Fruit fly (Drosophila melanogaster) whole organism, larva: ENCODE measurements around the gene Gyc88E.

ENCODE experiments used
- noc ChIP-seq: fragments of 200-800 bp; sonication (Bioruptor generic); optimal IDR thresholded peaks from 3 replicates; lab custom pipeline; 2019; ENCODE audit warnings: missing biosample characterization, mild to moderate bottlenecking, missing genetic modification characterization, moderate library complexity

The Gyc88E gene

DNA sequence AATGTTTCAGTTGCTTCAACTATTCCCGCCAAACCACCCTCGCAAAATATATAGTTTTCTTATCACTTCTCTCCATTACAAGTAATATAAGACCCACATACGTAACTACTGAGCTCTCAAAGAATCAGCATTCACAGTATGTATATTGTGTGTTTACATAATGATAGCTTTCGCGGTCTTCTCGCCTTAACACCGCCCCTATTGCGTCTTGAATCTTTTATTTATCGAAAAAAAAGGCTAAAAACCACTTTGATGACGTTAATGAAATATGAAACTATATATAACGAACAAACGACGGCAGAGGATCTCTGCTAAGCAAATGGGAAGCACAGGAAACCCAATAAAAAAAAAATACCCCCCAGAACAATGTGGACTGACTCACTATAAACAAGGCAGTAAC is 47.2 kb downstream of the Gyc88E start:
- no peak for TF ChIP-seq noc (tag; lab: Kevin White, UChicago)

DNA sequence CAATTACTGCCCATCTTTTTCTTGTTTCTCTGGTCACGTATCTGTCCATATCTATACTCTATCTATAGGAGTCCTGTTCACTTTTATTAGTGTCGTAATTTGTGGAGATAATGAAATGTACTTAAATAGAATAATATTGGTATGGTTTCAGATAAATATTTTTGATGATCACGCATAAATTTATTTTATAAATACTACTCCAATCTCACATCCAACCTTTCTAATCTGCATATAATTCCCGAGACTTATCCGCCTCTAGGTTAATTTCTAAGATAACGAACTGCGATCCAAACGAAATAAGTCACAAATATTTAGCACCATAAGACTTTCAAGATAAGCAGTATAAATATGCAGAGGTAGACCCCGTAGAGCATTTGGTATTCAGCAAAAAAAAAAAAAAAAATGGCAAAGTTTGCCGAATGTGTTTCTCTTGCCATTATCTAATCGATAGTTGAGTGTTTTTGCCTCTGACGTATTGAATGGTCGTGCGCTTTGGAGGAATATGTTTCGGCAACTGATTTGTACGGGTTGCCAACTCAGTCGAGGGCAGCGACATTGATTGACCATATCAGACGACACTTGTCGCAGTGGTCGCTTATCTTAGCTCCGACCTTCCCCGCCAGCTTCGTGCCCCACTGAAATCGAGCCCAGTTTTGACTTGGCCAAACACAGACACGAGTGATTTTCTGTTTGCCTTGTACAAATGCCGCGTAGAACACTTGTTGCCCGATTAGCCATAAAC is 48.0 kb downstream of the Gyc88E start:
- peak; percentile 82 for TF ChIP-seq noc (tag; lab: Kevin White, UChicago)

dm6 chr3R:15205223-15205622 is 55.0 kb downstream of the Gyc88E start:
- no peak for TF ChIP-seq noc (tag; lab: Kevin White, UChicago)

DNA sequence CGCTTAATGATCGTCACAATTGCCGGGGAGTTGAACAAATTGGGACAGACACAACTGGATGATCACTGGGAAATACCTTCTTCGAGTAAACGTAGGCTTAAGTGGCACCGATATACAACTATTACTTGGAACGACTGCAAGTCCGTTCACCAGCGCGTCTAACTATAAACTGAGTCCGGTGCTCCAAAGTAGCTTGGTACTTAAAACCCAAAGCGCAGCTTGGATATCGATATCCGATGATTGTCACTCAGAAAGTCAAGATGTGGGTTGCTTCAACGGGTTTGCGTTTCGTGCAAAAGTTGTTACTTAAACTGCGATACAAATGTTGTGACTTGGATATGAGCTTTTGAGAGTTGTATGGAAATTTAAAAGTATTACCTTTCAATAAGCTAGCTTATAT is 56.1 kb downstream of the Gyc88E start, which contains the start of gene Spn88Ea:
TSS of gene Spn88Ea (minus strand) at position 175 of the 400 bp plus-strand sequence.
- no peak for TF ChIP-seq noc (tag; lab: Kevin White, UChicago)

DNA sequence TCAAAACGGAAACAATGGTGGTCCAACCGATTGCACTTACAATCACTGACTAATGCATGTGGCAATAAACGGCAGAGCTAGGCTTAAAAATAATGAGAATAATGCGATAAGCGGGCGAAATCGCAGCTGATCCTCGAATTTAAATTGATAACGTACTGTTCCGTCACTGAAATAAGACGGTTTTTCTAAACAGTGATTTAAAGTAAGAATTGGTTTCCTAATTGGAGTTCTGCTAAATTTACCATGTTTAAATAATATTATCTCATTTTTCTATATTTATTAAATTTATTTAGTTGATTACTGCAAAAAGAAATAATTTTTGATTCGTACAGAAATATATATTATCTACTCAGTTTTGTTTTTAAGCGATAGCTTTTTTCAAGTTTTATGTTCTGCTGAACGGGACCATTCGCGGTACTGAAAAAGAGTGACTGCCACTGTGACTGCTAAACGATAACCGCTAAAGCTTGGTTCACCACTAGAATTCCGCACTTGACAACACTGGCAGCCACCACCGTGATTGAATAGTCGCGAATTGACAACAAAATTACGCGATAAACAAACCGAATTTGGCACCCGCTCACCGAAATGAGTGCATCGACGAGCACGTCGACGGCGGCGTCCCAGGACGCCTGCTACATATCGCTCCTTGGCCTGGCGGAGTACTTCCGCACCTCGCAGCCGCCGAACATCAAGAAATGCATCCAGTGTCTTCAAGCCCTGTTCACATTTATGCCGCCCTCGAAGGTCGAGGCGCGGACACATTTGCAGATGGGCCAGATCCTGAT is 58.7 kb downstream of the Gyc88E start, which contains the start of the genes Spn88Eb and Mau2:
TSS of gene Spn88Eb (minus strand) at position 51 of the 788 bp plus-strand sequence.
TSS of gene Mau2 (plus strand) at position 493 of the 788 bp plus-strand sequence.
- TF ChIP-seq noc (tag; lab: Kevin White, UChicago) = peak; percentile 36

- TF ChIP-seq noc (tag; lab: Kevin White, UChicago) = peak; percentile 57
Measured at dm6 chr3R:15213362-15213989, 63.3 kb downstream of the Gyc88E start, which contains the start of the genes CG6654 and CG4210. TSS of gene CG6654 (minus strand) at chr3R:15213658. TSS of gene CG4210 (plus strand) at chr3R:15213974.

DNA sequence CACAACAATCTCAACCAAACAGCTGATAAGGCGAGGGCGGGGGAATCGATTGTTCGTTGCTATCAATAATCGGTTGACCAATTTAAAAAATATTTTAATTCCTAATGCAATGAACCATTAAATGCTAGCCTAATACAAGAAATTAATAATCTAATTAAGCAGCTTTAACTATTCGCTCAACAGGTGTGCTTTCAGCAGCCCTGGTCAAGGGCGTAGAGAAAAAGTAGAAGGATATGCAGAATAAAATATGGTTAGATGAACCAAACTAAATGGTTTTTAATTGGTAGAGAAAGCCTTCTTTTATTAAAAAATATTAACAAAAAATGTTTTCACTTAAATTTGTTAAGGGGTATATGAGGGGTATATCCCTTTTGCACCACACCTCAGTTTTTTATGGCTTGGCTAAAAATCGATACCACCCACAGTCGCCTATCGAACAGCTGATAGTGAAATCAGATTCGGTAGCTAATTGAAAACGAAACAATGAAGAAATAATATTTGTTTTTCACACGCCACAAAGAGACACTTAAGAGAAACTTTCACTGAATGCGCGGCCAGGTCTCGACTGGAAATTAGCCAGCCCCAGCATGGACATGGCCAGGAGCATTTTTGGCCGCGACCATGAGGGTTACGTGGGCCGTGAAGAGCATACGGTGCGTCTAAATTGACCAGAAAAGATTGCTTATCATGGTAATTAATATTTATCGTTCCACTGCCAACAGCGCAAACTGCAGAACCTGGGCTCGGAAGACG is 68.8 kb downstream of the Gyc88E start, which contains the start of the genes SIDL and CG12241:
TSS of gene SIDL (minus strand) at position 51 of the 753 bp plus-strand sequence.
TSS of gene CG12241 (plus strand) at position 433 of the 753 bp plus-strand sequence.
- peak; percentile 73 for TF ChIP-seq noc (tag; lab: Kevin White, UChicago)

DNA sequence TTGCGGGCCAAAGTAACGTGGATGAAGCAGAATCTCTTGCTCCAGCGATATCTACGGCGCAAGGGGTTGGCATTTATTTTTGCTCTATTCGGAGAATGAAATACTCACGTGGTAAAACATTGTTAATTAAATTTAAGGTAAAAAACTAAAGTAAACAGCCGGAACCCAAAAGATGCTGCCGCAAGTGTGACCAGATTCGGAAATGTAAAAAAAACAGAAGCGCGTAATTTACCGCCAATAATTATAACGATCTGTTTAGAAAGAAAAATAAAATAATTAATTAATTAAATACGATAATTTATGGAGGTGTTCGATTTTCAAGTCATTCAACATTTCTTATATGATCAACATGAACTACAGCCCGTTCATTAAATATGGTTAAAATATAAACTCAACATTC is 72.8 kb downstream of the Gyc88E start, which contains the start of gene Polr2G:
TSS of gene Polr2G (minus strand) at position 208 of the 400 bp plus-strand sequence.
- TF ChIP-seq noc (tag; lab: Kevin White, UChicago) = no peak

DNA sequence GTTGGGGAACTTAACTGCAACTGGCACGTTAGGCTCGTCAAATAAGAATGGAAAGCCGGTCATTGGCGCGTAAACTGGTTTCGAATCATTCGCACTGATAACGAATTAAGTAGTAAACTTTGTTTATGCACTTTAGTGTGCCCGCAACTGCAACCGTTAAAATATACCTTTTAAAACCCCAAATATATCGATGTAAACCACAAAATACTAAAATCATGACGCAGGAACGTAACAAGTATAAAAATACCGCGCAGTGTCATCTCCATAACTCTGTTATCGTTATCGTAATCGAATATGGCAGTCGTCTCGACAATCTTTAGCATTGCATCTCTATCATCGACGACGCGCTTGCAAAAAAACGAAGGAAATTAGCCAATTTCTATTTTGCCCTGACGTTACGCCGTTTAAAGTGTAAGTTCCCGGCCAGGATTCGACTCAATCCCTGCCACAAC is 75.1 kb downstream of the Gyc88E start, which contains the start of the genes CG31344 and Caf1-55:
TSS of gene CG31344 (minus strand) at position 51 of the 452 bp plus-strand sequence.
TSS of gene Caf1-55 (plus strand) at position 298 of the 452 bp plus-strand sequence.
- no peak for TF ChIP-seq noc (tag; lab: Kevin White, UChicago)

dm6 chr3R:15229329-15229876 is 79.2 kb downstream of the Gyc88E start, which contains the start of the genes Art3 and mRpS10:
TSS of gene Art3 (minus strand) at chr3R:15229408.
TSS of gene mRpS10 (plus strand) at chr3R:15229665.
- TF ChIP-seq noc (tag; lab: Kevin White, UChicago) = peak; percentile 100

dm6 chr3R:15230285-15230684 is 80.1 kb downstream of the Gyc88E start, which contains the start of gene CG34316:
TSS of gene CG34316 (plus strand) at chr3R:15230585.
- TF ChIP-seq noc (tag; lab: Kevin White, UChicago) = no peak

DNA sequence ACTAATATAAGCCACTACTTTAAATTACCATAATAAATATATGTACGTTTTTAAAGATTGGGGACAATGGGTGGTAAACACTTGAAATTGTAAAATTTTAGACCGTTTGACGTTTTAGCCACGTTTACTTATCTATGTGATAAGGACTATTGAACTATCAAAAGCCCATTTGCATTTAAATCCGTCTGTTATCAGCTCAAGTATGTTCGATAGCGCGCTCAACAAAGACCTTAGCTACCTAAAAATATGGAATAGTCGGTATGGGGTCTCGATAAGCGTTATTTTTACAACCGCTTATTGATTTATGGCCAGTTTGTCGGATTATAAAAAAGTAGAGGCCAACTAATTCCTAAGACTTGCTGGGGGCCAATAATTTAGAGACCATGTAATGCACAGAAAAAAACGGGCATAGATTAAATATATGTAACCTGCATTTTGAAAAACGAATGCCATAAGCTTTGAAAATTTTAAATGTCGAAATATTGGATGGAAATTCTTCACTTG is 81.5 kb downstream of the Gyc88E start:
- TF ChIP-seq noc (tag; lab: Kevin White, UChicago) = no peak
